Worm (Caenorhabditis elegans) whole organism, L1 larva: ENCODE measurements around the gene efn-3.
"Not testable (repeated sequence)": the region's sequence is repeated elsewhere in the genome, so short reads cannot be mapped to it uniquely, and the experiment has no call there.

Source experiments
- Y116A8C.19 ChIP-seq: sonication (generic microtip); optimal IDR thresholded peaks from 2 replicates; lab custom pipeline; 2016; ENCODE audit warnings: missing compliant biosample characterization, missing genetic modification characterization, borderline replicate concordance
- aha-1 ChIP-seq: fragments of 150-350 bp; optimal IDR thresholded peaks from 2 replicates; lab custom pipeline; 2014; ENCODE audit warnings: missing biosample characterization, missing genetic modification characterization
- ama-1 ChIP-seq: fragments of 150-350 bp; optimal IDR thresholded peaks from 2 replicates; lab custom pipeline; 2014
- blmp-1 ChIP-seq: fragments of 150-350 bp; optimal IDR thresholded peaks from 2 replicates; lab custom pipeline; 2014; ENCODE audit warnings: missing biosample characterization, missing genetic modification characterization
- ceh-82 ChIP-seq, 3 experiments: fragments of 150-350 bp in 1 of 3; sonication (generic microtip) in 2 of 3; optimal IDR thresholded peaks; 2 replicates each; lab custom pipeline; 2014 to 2017; ENCODE audit warnings: missing biosample characterization in 3 of 3, missing genetic modification characterization in 3 of 3
- ceh-88 ChIP-seq: fragments of 200-800 bp; sonication (Bioruptor generic); IDR thresholded peaks from 2 replicates; pipeline ENCODE4 v1.3.6; 2022; ENCODE audit warnings: missing genetic modification characterization, missing compliant biosample characterization
- dsc-1 ChIP-seq: sonication (generic microtip); optimal IDR thresholded peaks from 2 replicates; lab custom pipeline; 2016; ENCODE audit warnings: mild to moderate bottlenecking, missing genetic modification characterization, missing compliant biosample characterization
- efl-1 ChIP-seq, 4 experiments: fragments of 150-350 bp; optimal IDR thresholded peaks in 3 of 4; peaks in 1 of 4; 1 replicate in 1 of 4; 2 replicates in 3 of 4; lab custom pipeline; 2014; ENCODE audit warnings: missing biosample characterization in 2 of 4, missing genetic modification characterization in 2 of 4, missing genetic modification reagents in 2 of 4
- egl-13 ChIP-seq: sonication (generic microtip); optimal IDR thresholded peaks from 2 replicates; lab custom pipeline; 2016; ENCODE audit warnings: missing genotype, missing genetic modification reagents, missing genetic modification characterization, missing compliant biosample characterization
- ets-5 ChIP-seq: fragments of 200-800 bp; sonication (Bioruptor generic); IDR thresholded peaks from 2 replicates; pipeline ENCODE4 v1.3.6; 2022; ENCODE audit warnings: missing genetic modification characterization, missing compliant biosample characterization
- fkh-4 ChIP-seq: sonication (generic microtip); optimal IDR thresholded peaks from 2 replicates; lab custom pipeline; 2016; ENCODE audit warnings: missing compliant biosample characterization, missing genetic modification characterization, borderline replicate concordance
- lin-39 ChIP-seq: fragments of 150-350 bp; optimal IDR thresholded peaks from 2 replicates; lab custom pipeline; 2014; ENCODE audit warnings: missing biosample characterization, missing genetic modification reagents, missing genetic modification characterization
- lir-3 ChIP-seq: sonication (generic microtip); optimal IDR thresholded peaks from 2 replicates; lab custom pipeline; 2016; ENCODE audit warnings: mild to moderate bottlenecking, missing genetic modification characterization, moderate library complexity, missing compliant biosample characterization; ENCODE audit not compliant: poor library complexity
- mab-9 ChIP-seq: fragments of 200-800 bp; sonication (Bioruptor generic); IDR thresholded peaks from 2 replicates; pipeline ENCODE4 v1.3.6; 2022; ENCODE audit warnings: missing genetic modification reagents, missing genetic modification characterization, missing compliant biosample characterization
- mdl-1 ChIP-seq, 2 experiments: fragments of 150-350 bp; optimal IDR thresholded peaks; 2 replicates each; lab custom pipeline; 2014 to 2017; ENCODE audit warnings: missing biosample characterization in 2 of 2, missing genetic modification characterization in 2 of 2, inconsistent platforms in 1 of 2
- nhr-11 ChIP-seq: fragments of 150-350 bp; optimal IDR thresholded peaks from 2 replicates; lab custom pipeline; 2014; ENCODE audit warnings: missing biosample characterization, missing genetic modification characterization
- nhr-12 ChIP-seq: sonication (generic microtip); optimal IDR thresholded peaks from 2 replicates; lab custom pipeline; 2017; ENCODE audit warnings: missing biosample characterization, missing genetic modification characterization
- nhr-20 ChIP-seq: sonication (generic microtip); optimal IDR thresholded peaks from 2 replicates; lab custom pipeline; 2016; ENCODE audit warnings: mild to moderate bottlenecking, missing genetic modification characterization, missing compliant biosample characterization
- nhr-47 ChIP-seq: sonication (generic microtip); optimal IDR thresholded peaks from 2 replicates; lab custom pipeline; 2016; ENCODE audit warnings: mild to moderate bottlenecking, missing genetic modification characterization, moderate library complexity, missing compliant biosample characterization
- nhr-77 ChIP-seq: fragments of 150-350 bp; optimal IDR thresholded peaks from 2 replicates; lab custom pipeline; 2014; ENCODE audit warnings: missing biosample characterization, missing genetic modification characterization
- nhr-84 ChIP-seq: sonication (generic microtip); optimal IDR thresholded peaks from 2 replicates; lab custom pipeline; 2017; ENCODE audit warnings: missing biosample characterization, missing genetic modification characterization
- nhr-90 ChIP-seq: sonication (generic microtip); optimal IDR thresholded peaks from 2 replicates; lab custom pipeline; 2016; ENCODE audit warnings: mild to moderate bottlenecking, missing genetic modification characterization, missing compliant biosample characterization; ENCODE audit not compliant: poor library complexity
- pax-3 ChIP-seq: fragments of 200-800 bp; sonication (Bioruptor generic); optimal IDR thresholded peaks from 2 replicates; lab custom pipeline; 2018; ENCODE audit warnings: mild to moderate bottlenecking, missing genetic modification characterization, moderate library complexity, missing compliant biosample characterization
- rnt-1 ChIP-seq: sonication (generic microtip); optimal IDR thresholded peaks from 2 replicates; lab custom pipeline; 2016; ENCODE audit warnings: mild to moderate bottlenecking, missing genetic modification characterization, moderate library complexity, missing compliant biosample characterization
- sox-4 ChIP-seq: sonication (generic microtip); optimal IDR thresholded peaks from 2 replicates; lab custom pipeline; 2016; ENCODE audit warnings: missing genetic modification characterization, missing compliant biosample characterization
- unc-62 ChIP-seq: fragments of 150-350 bp; optimal IDR thresholded peaks from 2 replicates; lab custom pipeline; 2014; ENCODE audit warnings: missing biosample characterization, missing genetic modification reagents, missing genetic modification characterization
- unc-86 ChIP-seq: sonication (generic microtip); optimal IDR thresholded peaks from 2 replicates; lab custom pipeline; 2016; ENCODE audit warnings: missing genetic modification characterization, missing compliant biosample characterization
- vab-15 ChIP-seq: sonication (generic microtip); optimal IDR thresholded peaks from 2 replicates; lab custom pipeline; 2017; ENCODE audit warnings: missing genotype, mild to moderate bottlenecking, missing genetic modification characterization, missing compliant biosample characterization
- xbp-1 ChIP-seq: sonication (generic microtip); optimal IDR thresholded peaks from 2 replicates; lab custom pipeline; 2016; ENCODE audit warnings: missing genetic modification characterization, missing compliant biosample characterization
- ztf-4 ChIP-seq: fragments of 150-350 bp; optimal IDR thresholded peaks from 2 replicates; lab custom pipeline; 2014; ENCODE audit warnings: missing biosample characterization, missing genetic modification characterization

efn-3 gene

ce11 chrX:13442446-13442845 lies 34.8 kb downstream of the efn-3 start (continued):
- TF ChIP-seq xbp-1 (tag; lab: Kevin White, UChicago) (peak; percentile 30), ztf-4 (tag; lab: Kevin White, UChicago) (no peak), efl-1 (optimal IDR thresholded peaks at IDR 0.05; lab: Kevin White, UChicago) (no peak), efl-1 (GFP tag; optimal IDR thresholded peaks at IDR 0.05 in 1 of 2; lab: Kevin White, UChicago) (peak in 1 of 2 experiments; percentile 41), rnt-1 (tag; lab: Kevin White, UChicago) (peak; percentile 59), ets-5 (GFP tag; lab: Robert Waterston, UW) (no peak), sox-4 (peak; percentile 33), nhr-20 (tag; lab: Kevin White, UChicago) (peak; percentile 46), unc-86 (tag; lab: Kevin White, UChicago) (peak; percentile 25), nhr-77 (peak; percentile 29), nhr-90 (tag; lab: Kevin White, UChicago) (peak; percentile 36), ceh-82 (tag; optimal IDR thresholded peaks at IDR 0.05; lab: Kevin White, UChicago) (peak; percentile 9 to 48 (median 45)), nhr-47 (tag; lab: Kevin White, UChicago) (peak; percentile 79), mdl-1 (tag; optimal IDR thresholded peaks at IDR 0.05; lab: Kevin White, UChicago) (peak in 1 of 2 experiments; percentile 44), aha-1 (no peak)

- TF ChIP-seq mab-9 (GFP tag; lab: Robert Waterston, UW) (no peak), efl-1 (optimal IDR thresholded peaks at IDR 0.05; lab: Kevin White, UChicago) (no peak), efl-1 (GFP tag; optimal IDR thresholded peaks at IDR 0.05 in 1 of 2; lab: Kevin White, UChicago) (peak in 1 of 2 experiments; percentile 43), ceh-88 (GFP tag; lab: Robert Waterston, UW) (no peak), nhr-11 (tag; lab: Kevin White, UChicago) (no peak), vab-15 (tag; lab: Kevin White, UChicago) (no peak), lin-39 (tag; lab: Kevin White, UChicago) (no peak)
- TF ChIP-seq, all 84 proteins: peak for 1
Measured at ce11 chrX:13435790-13436472, 41.3 kb downstream of the efn-3 start, which contains the start of gene jmjd-3.3. Gene jmjd-3.3, plus strand, starts transcription at chrX:13436422.

ce11 chrX:13435116-13435515 lies 42.1 kb downstream of the efn-3 start:
- TF ChIP-seq egl-13, result no peak
- no peak for TF ChIP-seq Y116A8C.19 (tag; lab: Kevin White, UChicago)
- no peak for TF ChIP-seq nhr-12 (tag; lab: Kevin White, UChicago)
- TF ChIP-seq fkh-4, result no peak
- no peak for TF ChIP-seq blmp-1 (tag; lab: Kevin White, UChicago)
- peak; percentile 21 for TF ChIP-seq dsc-1 (tag; lab: Kevin White, UChicago)
- TF ChIP-seq ama-1 (lab: Kevin White, UChicago), result no peak

- TF ChIP-seq lir-3, unc-86, nhr-90 (tag; lab: Kevin White, UChicago): not testable (repeated sequence)
- TF ChIP-seq, all 84 proteins: peak for 0; not testable (repeated sequence) for 84
Measured at ce11 chrX:13431388-13431787, 45.9 kb downstream of the efn-3 start, which contains the start of gene C29F7.10. Gene C29F7.10, minus strand, starts transcription at chrX:13431488.

ce11 chrX:13428755-13429154 lies 48.5 kb downstream of the efn-3 start, which contains the start of gene fkh-4:
Gene fkh-4, minus strand, starts transcription at chrX:13428855.
- TF ChIP-seq unc-62 (GFP tag; lab: Kevin White, UChicago); pax-3; nhr-84 (tag; lab: Kevin White, UChicago): not testable (repeated sequence)
